Worm (Caenorhabditis elegans) whole organism, L2 larva: ENCODE data around the gene nhr-275.
A peak's percentile ranks its signal among the peaks of the same experiment; 100 is the strongest.

Experiments used
- C34F6.9 ChIP-seq: fragments of 150-350 bp; optimal IDR thresholded peaks from 2 replicates; lab custom pipeline; 2014; ENCODE audit warnings: missing biosample characterization, missing genetic modification characterization
- F13H6.1 ChIP-seq: sonication (generic microtip); optimal IDR thresholded peaks from 2 replicates; lab custom pipeline; 2016; ENCODE audit warnings: missing genetic modification characterization, missing compliant biosample characterization
- R02D3.7 ChIP-seq: fragments of 150-350 bp; optimal IDR thresholded peaks from 2 replicates; lab custom pipeline; 2014; ENCODE audit warnings: missing biosample characterization, missing genetic modification characterization
- alr-1 ChIP-seq: fragments of 150-350 bp; optimal IDR thresholded peaks from 2 replicates; lab custom pipeline; 2014; ENCODE audit warnings: missing biosample characterization, missing genetic modification characterization
- aly-2 ChIP-seq: fragments of 150-350 bp; optimal IDR thresholded peaks from 2 replicates; lab custom pipeline; 2014; ENCODE audit warnings: missing biosample characterization, missing genetic modification characterization
- ama-1 ChIP-seq: fragments of 150-350 bp; optimal IDR thresholded peaks from 2 replicates; lab custom pipeline; 2018; ENCODE audit warnings: inconsistent platforms
- blmp-1 ChIP-seq: sonication (generic microtip); optimal IDR thresholded peaks from 2 replicates; lab custom pipeline; 2017; ENCODE audit warnings: missing genetic modification characterization, mild to moderate bottlenecking, missing compliant biosample characterization, antibody characterized with exemption, moderate library complexity; ENCODE audit not compliant: insufficient read depth
- crh-2 ChIP-seq: sonication (generic microtip); optimal IDR thresholded peaks from 2 replicates; lab custom pipeline; 2017; ENCODE audit warnings: missing biosample characterization, missing genetic modification characterization
- egl-27 ChIP-seq: sonication (generic microtip); optimal IDR thresholded peaks from 3 replicates; lab custom pipeline; 2017; ENCODE audit warnings: missing biosample characterization, missing genetic modification reagents, missing genetic modification characterization
- fos-1 ChIP-seq: fragments of 150-350 bp; optimal IDR thresholded peaks from 2 replicates; lab custom pipeline; 2014; ENCODE audit warnings: missing biosample characterization, missing genetic modification characterization
- gmeb-1 ChIP-seq: fragments of 150-350 bp; optimal IDR thresholded peaks from 2 replicates; lab custom pipeline; 2014; ENCODE audit warnings: missing biosample characterization, missing genetic modification characterization
- lin-11 ChIP-seq: fragments of 150-350 bp; sonication (generic microtip); optimal IDR thresholded peaks from 2 replicates; lab custom pipeline; 2014; ENCODE audit warnings: missing biosample characterization, missing genetic modification characterization, inconsistent platforms, mixed read lengths
- lin-13 ChIP-seq: fragments of 150-350 bp; optimal IDR thresholded peaks from 2 replicates; lab custom pipeline; 2014; ENCODE audit warnings: missing biosample characterization, missing genetic modification reagents, missing genetic modification characterization
- lin-39 ChIP-seq: fragments of 150-350 bp; optimal IDR thresholded peaks from 2 replicates; lab custom pipeline; 2014; ENCODE audit warnings: missing biosample characterization, missing genetic modification reagents, missing genetic modification characterization
- lsy-2 ChIP-seq, 2 experiments: fragments of 150-350 bp in 1 of 2; sonication (generic microtip) in 1 of 2; optimal IDR thresholded peaks; 2 replicates each; lab custom pipeline; 2014 to 2017; ENCODE audit warnings: missing biosample characterization in 2 of 2, missing genetic modification characterization in 2 of 2
- mab-5 ChIP-seq: fragments of 150-350 bp; optimal IDR thresholded peaks from 2 replicates; lab custom pipeline; 2014; ENCODE audit warnings: missing biosample characterization, missing genetic modification characterization
- mbf-1 ChIP-seq: sonication (generic microtip); optimal IDR thresholded peaks from 2 replicates; lab custom pipeline; 2017; ENCODE audit warnings: missing biosample characterization, missing genetic modification characterization
- mdl-1 ChIP-seq, 2 experiments: fragments of 150-350 bp in 1 of 2; sonication (generic microtip) in 1 of 2; optimal IDR thresholded peaks; 2 replicates each; lab custom pipeline; 2017; ENCODE audit warnings: missing biosample characterization in 2 of 2, missing genetic modification characterization in 2 of 2
- nhr-12 ChIP-seq: fragments of 150-350 bp; optimal IDR thresholded peaks from 2 replicates; lab custom pipeline; 2014; ENCODE audit warnings: missing biosample characterization, missing genetic modification characterization
- nhr-129 ChIP-seq: fragments of 150-350 bp; optimal IDR thresholded peaks from 2 replicates; lab custom pipeline; 2014; ENCODE audit warnings: missing biosample characterization, missing genetic modification characterization
- nhr-237 ChIP-seq: fragments of 150-350 bp; optimal IDR thresholded peaks from 2 replicates; lab custom pipeline; 2014; ENCODE audit warnings: missing biosample characterization, missing genetic modification characterization
- nhr-6 ChIP-seq: fragments of 150-350 bp; optimal IDR thresholded peaks from 2 replicates; lab custom pipeline; 2014; ENCODE audit warnings: missing biosample characterization, missing genetic modification characterization
- nhr-77 ChIP-seq: fragments of 150-350 bp; optimal IDR thresholded peaks from 2 replicates; lab custom pipeline; 2014; ENCODE audit warnings: missing biosample characterization, missing genetic modification characterization
- peb-1 ChIP-seq: fragments of 150-350 bp; optimal IDR thresholded peaks from 2 replicates; lab custom pipeline; 2014; ENCODE audit warnings: missing biosample characterization, missing genetic modification characterization
- sem-4 ChIP-seq: fragments of 150-350 bp; optimal IDR thresholded peaks from 2 replicates; lab custom pipeline; 2014; ENCODE audit warnings: missing biosample characterization, missing genetic modification reagents, missing genetic modification characterization
- sma-3 ChIP-seq: sonication (generic microtip); optimal IDR thresholded peaks from 2 replicates; lab custom pipeline; 2016; ENCODE audit warnings: missing genetic modification reagents, missing genetic modification characterization, missing compliant biosample characterization
- sma-9 ChIP-seq, 2 experiments: fragments of 150-350 bp in 1 of 2; sonication (generic microtip) in 1 of 2; optimal IDR thresholded peaks; 2 replicates each; lab custom pipeline; 2014 to 2016; ENCODE audit warnings: missing genetic modification characterization in 2 of 2, mild to moderate bottlenecking in 1 of 2, missing biosample characterization in 1 of 2, missing compliant biosample characterization in 1 of 2, missing genetic modification reagents in 1 of 2, moderate library complexity in 1 of 2
- unc-39 ChIP-seq: fragments of 150-350 bp; optimal IDR thresholded peaks from 2 replicates; lab custom pipeline; 2014; ENCODE audit warnings: missing biosample characterization, missing genetic modification characterization
- unc-55 ChIP-seq: fragments of 150-350 bp; sonication (generic microtip); optimal IDR thresholded peaks from 3 replicates; lab custom pipeline; 2014; ENCODE audit warnings: missing biosample characterization, missing genetic modification reagents, missing genetic modification characterization
- unc-62 ChIP-seq: fragments of 150-350 bp; optimal IDR thresholded peaks from 2 replicates; lab custom pipeline; 2014; ENCODE audit warnings: missing biosample characterization, missing genetic modification reagents, missing genetic modification characterization
- ztf-1 ChIP-seq: fragments of 200-800 bp; sonication (Bioruptor generic); conservative IDR thresholded peaks from 2 replicates; pipeline ENCODE4 v1.3.6; 2022; ENCODE audit warnings: missing genetic modification characterization, missing compliant biosample characterization
- ztf-4 ChIP-seq: fragments of 150-350 bp; optimal IDR thresholded peaks from 2 replicates; lab custom pipeline; 2014; ENCODE audit warnings: missing biosample characterization, missing genetic modification characterization

Gene nhr-275

ce11 chrV:2266958-2267357, at the start of gene nhr-275:
TSS of gene nhr-275 (minus strand) at chrV:2267058.
- TF ChIP-seq nhr-237 (tag; lab: Kevin White, UChicago) = no peak
- TF ChIP-seq sem-4 (tag; lab: Kevin White, UChicago) = no peak
- TF ChIP-seq gmeb-1 (tag; lab: Kevin White, UChicago) = no peak
- no peak for TF ChIP-seq blmp-1 (tag; lab: Kevin White, UChicago)
- TF ChIP-seq F13H6.1 (tag; lab: Kevin White, UChicago) = no peak

ce11 chrV:2308246-2308645, 41.4 kb upstream of the nhr-275 start:
- TF ChIP-seq sma-9 (GFP tag; optimal IDR thresholded peaks at IDR 0.05; lab: Kevin White, UChicago) (peak; percentile 32), sma-9 (tag; optimal IDR thresholded peaks at IDR 0.05; lab: Kevin White, UChicago) (no peak), fos-1 (tag; lab: Kevin White, UChicago) (peak; percentile 89), mdl-1 (tag; optimal IDR thresholded peaks at IDR 0.05; lab: Kevin White, UChicago) (no peak)
- TF ChIP-seq, all 48 proteins: peak for 2

- no peak for TF ChIP-seq gmeb-1 (tag; lab: Kevin White, UChicago)
- TF ChIP-seq sem-4 (tag; lab: Kevin White, UChicago) = no peak
- TF ChIP-seq C34F6.9 (tag; lab: Kevin White, UChicago) = no peak
- TF ChIP-seq nhr-12 (tag; lab: Kevin White, UChicago) = no peak
- TF ChIP-seq alr-1 = no peak
- TF ChIP-seq lsy-2 (tag; optimal IDR thresholded peaks at IDR 0.05; lab: Kevin White, UChicago) = no peak
- no peak for TF ChIP-seq unc-55 (GFP tag; lab: Kevin White, UChicago)
- no peak for TF ChIP-seq mbf-1 (tag; lab: Kevin White, UChicago)
- no peak for TF ChIP-seq nhr-129 (tag; lab: Kevin White, UChicago)
- TF ChIP-seq aly-2 (tag; lab: Kevin White, UChicago) = no peak
- TF ChIP-seq mab-5 = no peak
- no peak for TF ChIP-seq R02D3.7 (tag; lab: Kevin White, UChicago)
- no peak for TF ChIP-seq ama-1 (lab: Kevin White, UChicago)
- TF ChIP-seq lin-13 (GFP tag; lab: Kevin White, UChicago) = no peak
- TF ChIP-seq egl-27 (tag; lab: Kevin White, UChicago) = no peak
- no peak for TF ChIP-seq ztf-4
Observed at ce11 chrV:2306383-2306782, 39.5 kb upstream of the nhr-275 start.

ce11 chrV:2303775-2304174, 36.9 kb upstream of the nhr-275 start, which contains the start of gene irld-15:
TSS of gene irld-15 (minus strand) at chrV:2303875.
- no peak for TF ChIP-seq nhr-6
- no peak for TF ChIP-seq nhr-12 (tag; lab: Kevin White, UChicago)
- TF ChIP-seq crh-2 (tag; lab: Kevin White, UChicago) = no peak
- TF ChIP-seq lin-13 (GFP tag; lab: Kevin White, UChicago) = no peak
- no peak for TF ChIP-seq mab-5
- no peak for TF ChIP-seq lin-39
- no peak for TF ChIP-seq ztf-4
- no peak for TF ChIP-seq C34F6.9 (tag; lab: Kevin White, UChicago)
- TF ChIP-seq nhr-237 (tag; lab: Kevin White, UChicago) = no peak
- no peak for TF ChIP-seq lin-11
- no peak for TF ChIP-seq aly-2 (tag; lab: Kevin White, UChicago)

ce11 chrV:2300905-2301304, 34.0 kb upstream of the nhr-275 start, which contains the start of gene Y19D10B.8:
TSS of gene Y19D10B.8 (minus strand) at chrV:2301005.
- TF ChIP-seq sma-3 (GFP tag; lab: Kevin White, UChicago) (no peak), mdl-1 (tag; optimal IDR thresholded peaks at IDR 0.05; lab: Kevin White, UChicago) (no peak), sem-4 (tag; lab: Kevin White, UChicago) (no peak), lin-39 (no peak), ztf-1 (GFP tag; lab: Robert Waterston, UW) (no peak), fos-1 (tag; lab: Kevin White, UChicago) (no peak), peb-1 (tag; lab: Kevin White, UChicago) (no peak), unc-62 (no peak), lin-11 (no peak), mab-5 (no peak)
- TF ChIP-seq, all 48 proteins: peak for 0

- peak; percentile 46 for TF ChIP-seq fos-1 (tag; lab: Kevin White, UChicago)
- no peak for TF ChIP-seq unc-62
- TF ChIP-seq unc-39 (tag; lab: Kevin White, UChicago) = no peak
- TF ChIP-seq sma-3 (GFP tag; lab: Kevin White, UChicago) = no peak
- TF ChIP-seq nhr-77 (tag; lab: Kevin White, UChicago) = no peak
- TF ChIP-seq egl-27 (tag; lab: Kevin White, UChicago) = no peak
- TF ChIP-seq ama-1 (lab: Kevin White, UChicago) = no peak
- TF ChIP-seq ztf-4 = no peak
- TF ChIP-seq, all 48 proteins: peak for 1
Observed at ce11 chrV:2294577-2294976, 27.7 kb upstream of the nhr-275 start, which contains the start of gene nhr-226. TSS of gene nhr-226 (plus strand) at chrV:2294877.
